Worm (Caenorhabditis elegans) whole organism, mixed stage, embryonic: ENCODE results near the gene F29B9.8.

Source experiments
- M03D4.4 ChIP-seq: sonication (generic microtip); optimal IDR thresholded peaks from 2 replicates; lab custom pipeline; 2017; ENCODE audit warnings: mild to moderate bottlenecking, missing genetic modification characterization, missing compliant biosample characterization
- blmp-1 ChIP-seq: fragments of 150-350 bp; optimal IDR thresholded peaks from 2 replicates; lab custom pipeline; 2014; ENCODE audit warnings: missing biosample characterization, missing genetic modification characterization
- ceh-43 ChIP-seq: fragments of 200-800 bp; sonication (Bioruptor generic); optimal IDR thresholded peaks from 2 replicates; lab custom pipeline; 2018; ENCODE audit warnings: mild to moderate bottlenecking, missing genetic modification characterization, moderate library complexity, missing compliant biosample characterization
- cnd-1 ChIP-seq: fragments of 200-800 bp; sonication (Bioruptor generic); optimal IDR thresholded peaks from 2 replicates; lab custom pipeline; 2018; ENCODE audit warnings: mild to moderate bottlenecking, missing genetic modification characterization, missing compliant biosample characterization
- elt-3 ChIP-seq: fragments of 150-350 bp; optimal IDR thresholded peaks from 2 replicates; lab custom pipeline; 2014; ENCODE audit warnings: missing biosample characterization, missing genetic modification characterization
- lsy-2 ChIP-seq: fragments of 150-350 bp; optimal IDR thresholded peaks from 2 replicates; lab custom pipeline; 2014; ENCODE audit warnings: missing biosample characterization, missing genetic modification characterization
- nhr-2 ChIP-seq: fragments of 150-350 bp; optimal IDR thresholded peaks from 2 replicates; lab custom pipeline; 2014; ENCODE audit warnings: missing biosample characterization, missing genetic modification characterization
- nhr-237 ChIP-seq: fragments of 150-350 bp; optimal IDR thresholded peaks from 2 replicates; lab custom pipeline; 2014; ENCODE audit warnings: missing biosample characterization, missing genetic modification characterization
- pha-4 ChIP-seq: fragments of 150-350 bp; optimal IDR thresholded peaks from 2 replicates; lab custom pipeline; 2018; ENCODE audit warnings: missing biosample characterization, missing genetic modification reagents, missing genetic modification characterization
- unc-39 ChIP-seq: fragments of 150-350 bp; optimal IDR thresholded peaks from 2 replicates; lab custom pipeline; 2014; ENCODE audit warnings: missing biosample characterization, missing genetic modification characterization

DNA sequence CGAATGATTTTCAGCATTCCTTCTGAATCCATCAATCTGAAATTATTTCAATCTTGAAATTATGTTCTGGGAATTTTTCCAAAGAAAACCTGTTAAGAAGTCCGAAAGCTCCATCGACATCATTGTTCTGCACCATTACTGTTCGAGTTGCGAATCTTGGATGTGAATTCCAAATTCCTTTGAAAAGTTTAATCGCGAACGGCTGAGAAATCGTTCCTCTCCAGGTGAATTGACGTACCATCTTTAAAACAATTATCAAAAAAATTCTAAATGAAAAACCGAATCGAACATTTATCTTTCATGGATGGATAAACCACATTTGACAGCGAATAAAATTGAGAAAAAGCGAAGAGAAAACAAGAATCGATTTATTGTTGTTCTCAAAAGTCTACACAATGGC lies 11.8 kb downstream of the F29B9.8 start, which contains the start of gene mrps-21:
- TF ChIP-seq pha-4, result no peak
- no peak for TF ChIP-seq blmp-1
- TF ChIP-seq lsy-2 (tag; lab: Kevin White, UChicago), result no peak
- TF ChIP-seq cnd-1 (tag; lab: Kevin White, UChicago), result no peak
- TF ChIP-seq nhr-237 (tag; lab: Kevin White, UChicago), result no peak
- TF ChIP-seq M03D4.4 (tag; lab: Kevin White, UChicago), result no peak
- no peak for TF ChIP-seq unc-39 (tag; lab: Kevin White, UChicago)
- TF ChIP-seq elt-3 (tag; lab: Kevin White, UChicago), result no peak
- no peak for TF ChIP-seq ceh-43
- no peak for TF ChIP-seq nhr-2 (tag; lab: Kevin White, UChicago)
